In the genomic region with DNA sequence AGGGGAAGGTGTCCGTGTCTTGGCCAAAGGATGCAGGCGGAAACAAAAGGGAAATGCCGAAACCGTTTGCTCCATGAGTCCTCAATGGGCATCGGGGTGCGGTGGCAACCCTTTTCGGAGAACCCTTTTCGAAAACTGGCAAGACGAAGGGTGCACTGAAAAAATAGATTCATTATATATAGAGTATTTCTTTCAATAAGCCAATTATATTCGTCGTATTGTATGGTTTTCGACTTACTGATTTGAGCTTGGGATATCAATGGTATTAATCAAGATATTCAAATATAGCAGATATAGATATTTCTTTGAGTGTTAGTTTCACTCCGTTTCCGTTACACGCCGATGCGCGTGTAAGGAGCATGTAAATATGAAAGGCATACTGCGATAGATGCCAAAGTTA, we compare ENCODE assay signal across 2 fruit fly cellular contexts.
A peak's percentile ranks its signal among the peaks of the same experiment; 100 is the strongest.
TF ChIP-seq lines count a peak whose summit lies in the region.

No protein-coding gene starts in this region.

TF ChIP-seq in whole organism, embryonic, 481 proteins besides CTCF, POLR2A, EP300 and RAD21 (continued from another document):
- TF ChIP-seq CG10366 (GFP tag; IDR thresholded peaks at IDR 0.05; lab: Robert Waterston, UW): no peak
- TF ChIP-seq CG2120 (GFP tag; optimal IDR thresholded peaks at IDR 0.05; lab: Kevin White, UChicago): peak; percentile 35
- TF ChIP-seq CG18599 (GFP tag; optimal IDR thresholded peaks at IDR 0.05; lab: Kevin White, UChicago): peak; percentile 33
- TF ChIP-seq otp (GFP tag; IDR thresholded peaks at IDR 0.05; lab: Robert Waterston, UW): no peak
- peak; percentile 38; the same call in 2 of the 3 replicates for TF ChIP-seq row (GFP tag; IDR thresholded peaks at IDR 0.05; lab: Robert Waterston, UW)
- TF ChIP-seq sima (GFP tag; optimal IDR thresholded peaks at IDR 0.05; lab: Kevin White, UChicago): no peak
- TF ChIP-seq pan (optimal IDR thresholded peaks at IDR 0.05; lab: Kevin White, UChicago): no peak
- peak in 1 of 2 experiments; percentile 13 for TF ChIP-seq pan (GFP tag; optimal IDR thresholded peaks at IDR 0.05 in 1 of 2, IDR thresholded peaks at IDR 0.05 in 1 of 2)
- no peak for TF ChIP-seq Dp (GFP tag; optimal IDR thresholded peaks at IDR 0.05; lab: Kevin White, UChicago)
- no peak for TF ChIP-seq CG7786 (GFP tag; optimal IDR thresholded peaks at IDR 0.05; lab: Kevin White, UChicago)
- no peak for TF ChIP-seq chinmo (GFP tag; IDR thresholded peaks at IDR 0.05; lab: Robert Waterston, UW; ENCODE audit: partially characterized antibody)
- TF ChIP-seq CG11504 (tag; optimal IDR thresholded peaks at IDR 0.05; lab: Kevin White, UChicago): peak; percentile 11
- TF ChIP-seq Meics (GFP tag; optimal IDR thresholded peaks at IDR 0.05; lab: Kevin White, UChicago): peak; percentile 18
- no peak for TF ChIP-seq CG8290 (GFP tag; optimal IDR thresholded peaks at IDR 0.05; lab: Kevin White, UChicago)
- no peak for TF ChIP-seq CG8290 (tag; optimal IDR thresholded peaks at IDR 0.05; lab: Kevin White, UChicago)
- TF ChIP-seq CG32772 (GFP tag; IDR thresholded peaks at IDR 0.05; lab: Robert Waterston, UW): no peak
- TF ChIP-seq CG9932 (GFP tag; IDR thresholded peaks at IDR 0.05; lab: Robert Waterston, UW): 0 out of 2 replicates have a peak, but pooled peaks have one; percentile 20
- TF ChIP-seq CG9797 (GFP tag; optimal IDR thresholded peaks at IDR 0.05; lab: Kevin White, UChicago): no peak
- TF ChIP-seq gem (tag; optimal IDR thresholded peaks at IDR 0.05; lab: Kevin White, UChicago): peak; percentile 14
- no peak for TF ChIP-seq HLH3B (GFP tag; IDR thresholded peaks at IDR 0.05; lab: Robert Waterston, UW)
- TF ChIP-seq CG12769 (tag; optimal IDR thresholded peaks at IDR 0.05; lab: Kevin White, UChicago): peak; percentile 3
- TF ChIP-seq Ets65A (GFP tag; lab: Kevin White, UChicago): peak; percentile 83
- TF ChIP-seq CG7839 (tag; optimal IDR thresholded peaks at IDR 0.05; lab: Kevin White, UChicago): peak; percentile 15
- TF ChIP-seq Aef1 (GFP tag; IDR thresholded peaks at IDR 0.05; lab: Robert Waterston, UW): peak; percentile 20; the same call in 1 of the 3 replicates
TF ChIP-seq in whole organism, embryonic: peak in this region for 20.

TF ChIP-seq in whole organism, prepupa, 60 proteins besides CTCF, POLR2A, EP300 and RAD21 (continued from another document):
- TF ChIP-seq acj6 (GFP tag; optimal IDR thresholded peaks at IDR 0.05; lab: Kevin White, UChicago) (no peak), Met (GFP tag; optimal IDR thresholded peaks at IDR 0.05; lab: Kevin White, UChicago) (no peak), Sox102F (GFP tag; optimal IDR thresholded peaks at IDR 0.05; lab: Kevin White, UChicago) (no peak), topi (GFP tag; optimal IDR thresholded peaks at IDR 0.05; lab: Kevin White, UChicago) (peak; percentile 23), Hr39 (GFP tag; optimal IDR thresholded peaks at IDR 0.05; lab: Kevin White, UChicago) (no peak), Hr4 (GFP tag; optimal IDR thresholded peaks at IDR 0.05; lab: Kevin White, UChicago) (no peak), CG6808 (GFP tag; optimal IDR thresholded peaks at IDR 0.05; lab: Kevin White, UChicago) (no peak), OdsH (GFP tag; optimal IDR thresholded peaks at IDR 0.05; lab: Kevin White, UChicago) (peak; percentile 13), lz (GFP tag; optimal IDR thresholded peaks at IDR 0.05; lab: Kevin White, UChicago) (peak; percentile 10), esn (GFP tag; optimal IDR thresholded peaks at IDR 0.05; lab: Kevin White, UChicago) (no peak), CG10631 (GFP tag; optimal IDR thresholded peaks at IDR 0.05; lab: Kevin White, UChicago) (peak; percentile 7), CG15336 (GFP tag; IDR thresholded peaks at IDR 0.05; lab: Robert Waterston, UW) (no peak), Gug (GFP tag; IDR thresholded peaks at IDR 0.05; lab: Robert Waterston, UW) (no peak), CG6276 (GFP tag; optimal IDR thresholded peaks at IDR 0.05; lab: Kevin White, UChicago) (no peak), Ets21C (GFP tag; optimal IDR thresholded peaks at IDR 0.05; lab: Kevin White, UChicago) (no peak), Blimp-1 (GFP tag; optimal IDR thresholded peaks at IDR 0.05; lab: Kevin White, UChicago) (no peak), eg (GFP tag; IDR thresholded peaks at IDR 0.05; lab: Robert Waterston, UW) (no peak), CG8119 (GFP tag; IDR thresholded peaks at IDR 0.05; lab: Robert Waterston, UW) (no peak), CG31627 (GFP tag; optimal IDR thresholded peaks at IDR 0.05; lab: Kevin White, UChicago) (no peak), CG11762 (GFP tag; optimal IDR thresholded peaks at IDR 0.05; lab: Kevin White, UChicago; ENCODE audit: insufficient read depth) (no peak), CG6163 (GFP tag; IDR thresholded peaks at IDR 0.05; lab: Robert Waterston, UW) (peak; percentile 61; the same call in 1 of the 3 replicates), dac (GFP tag; optimal IDR thresholded peaks at IDR 0.05; lab: Kevin White, UChicago) (no peak), dsx (GFP tag; optimal IDR thresholded peaks at IDR 0.05; lab: Kevin White, UChicago; ENCODE audit: poor library complexity, severe bottlenecking) (no peak), spab (GFP tag; optimal IDR thresholded peaks at IDR 0.05; lab: Kevin White, UChicago) (peak; percentile 11), Eip78C (GFP tag; lab: Kevin White, UChicago) (peak; percentile 72), CG6854 (GFP tag; optimal IDR thresholded peaks at IDR 0.05; lab: Kevin White, UChicago) (no peak), net (GFP tag; optimal IDR thresholded peaks at IDR 0.05; lab: Kevin White, UChicago) (no peak), Sox15 (GFP tag; optimal IDR thresholded peaks at IDR 0.05; lab: Kevin White, UChicago) (no peak), cyc (GFP tag; optimal IDR thresholded peaks at IDR 0.05; lab: Kevin White, UChicago) (no peak), fd85E (GFP tag; optimal IDR thresholded peaks at IDR 0.05; lab: Kevin White, UChicago) (no peak), Ets96B (tag; optimal IDR thresholded peaks at IDR 0.05; lab: Kevin White, UChicago) (peak; percentile 16), fd59A (GFP tag; optimal IDR thresholded peaks at IDR 0.05; lab: Kevin White, UChicago) (no peak), CG4318 (GFP tag; optimal IDR thresholded peaks at IDR 0.05; lab: Kevin White, UChicago) (no peak), Lpt (GFP tag; optimal IDR thresholded peaks at IDR 0.05; lab: Kevin White, UChicago) (no peak), Sox14 (GFP tag; optimal IDR thresholded peaks at IDR 0.05; lab: Kevin White, UChicago) (no peak), CG11294 (GFP tag; IDR thresholded peaks at IDR 0.05; lab: Robert Waterston, UW) (no peak), salr (GFP tag; optimal IDR thresholded peaks at IDR 0.05; lab: Kevin White, UChicago) (no peak)
